ENCODE assay signal across 1 fruit fly cellular context in the genomic region with DNA sequence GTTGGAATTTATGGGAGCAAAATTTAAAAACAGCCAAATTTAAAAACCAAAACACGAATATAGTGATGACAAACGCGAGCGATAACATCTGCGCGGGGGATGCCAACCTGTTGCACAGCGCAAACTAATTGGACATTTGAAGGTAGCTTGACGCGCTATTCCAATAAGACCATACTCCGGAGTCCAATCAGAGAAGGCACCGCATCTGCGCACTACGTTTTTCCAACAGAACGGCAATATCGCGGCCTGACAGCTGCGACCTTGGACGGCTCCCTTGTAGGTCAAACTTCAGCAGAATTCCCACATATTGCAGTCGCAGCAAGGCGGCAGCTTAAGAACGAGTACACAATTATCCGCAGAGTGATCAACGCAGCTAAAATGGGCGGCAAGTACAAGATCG.
TF ChIP-seq lines count a peak whose summit lies in the region.

A gene (minus strand): TSS at position 101 of the 400 bp plus-strand sequence.
A gene (plus strand): TSS at position 177 of the 400 bp plus-strand sequence.

TF ChIP-seq in whole organism, embryonic, 481 proteins besides CTCF, POLR2A, EP300 and RAD21 (continued from another document and continues in another):
- no peak for TF ChIP-seq hb (GFP tag; IDR thresholded peaks at IDR 0.05; lab: Robert Waterston, UW; ENCODE audit: partially characterized antibody)
- no peak for TF ChIP-seq cato (GFP tag; optimal IDR thresholded peaks at IDR 0.05; lab: Kevin White, UChicago; ENCODE audit: borderline replicate concordance)
- TF ChIP-seq sd (tag; optimal IDR thresholded peaks at IDR 0.05; lab: Kevin White, UChicago), result no peak
- TF ChIP-seq pum (GFP tag; optimal IDR thresholded peaks at IDR 0.05; lab: Kevin White, UChicago), result peak; percentile 65
- no peak for TF ChIP-seq CG2875 (GFP tag; optimal IDR thresholded peaks at IDR 0.05; lab: Kevin White, UChicago)
- TF ChIP-seq C15 (GFP tag; IDR thresholded peaks at IDR 0.05; lab: Robert Waterston, UW), result no peak
- TF ChIP-seq Dp (GFP tag; optimal IDR thresholded peaks at IDR 0.05; lab: Kevin White, UChicago), result peak; percentile 76
- no peak for TF ChIP-seq Sox100B (GFP tag; optimal IDR thresholded peaks at IDR 0.05; lab: Kevin White, UChicago)
- no peak for TF ChIP-seq ind (GFP tag; optimal IDR thresholded peaks at IDR 0.05; lab: Kevin White, UChicago)
- TF ChIP-seq crc (GFP tag; optimal IDR thresholded peaks at IDR 0.05; lab: Kevin White, UChicago), result no peak
- no peak for TF ChIP-seq Sox102F (GFP tag; optimal IDR thresholded peaks at IDR 0.05; lab: Kevin White, UChicago)
- TF ChIP-seq usp (GFP tag; optimal IDR thresholded peaks at IDR 0.05; lab: Kevin White, UChicago), result no peak
- TF ChIP-seq CG12071 (GFP tag; optimal IDR thresholded peaks at IDR 0.05; lab: Kevin White, UChicago), result no peak
- peak; percentile 30 for TF ChIP-seq NC2α (GFP tag; optimal IDR thresholded peaks at IDR 0.05; lab: Kevin White, UChicago)
- TF ChIP-seq Max (GFP tag; optimal IDR thresholded peaks at IDR 0.05; lab: Kevin White, UChicago), result no peak
- peak; percentile 50 for TF ChIP-seq Ada2b (GFP tag; IDR thresholded peaks at IDR 0.05; lab: Robert Waterston, UW)
- TF ChIP-seq CG1647 (GFP tag; optimal IDR thresholded peaks at IDR 0.05; lab: Kevin White, UChicago), result peak; percentile 36
- no peak for TF ChIP-seq CG11696 (GFP tag; IDR thresholded peaks at IDR 0.05; lab: Robert Waterston, UW)
- TF ChIP-seq dan (GFP tag; IDR thresholded peaks at IDR 0.05; lab: Robert Waterston, UW), result no peak
- TF ChIP-seq row (GFP tag; IDR thresholded peaks at IDR 0.05; lab: Robert Waterston, UW), result peak; percentile 59
- peak; percentile 73 for TF ChIP-seq CG4617 (GFP tag; optimal IDR thresholded peaks at IDR 0.05; lab: Kevin White, UChicago; ENCODE audit: borderline replicate concordance)
- TF ChIP-seq lab (GFP tag; optimal IDR thresholded peaks at IDR 0.05; lab: Kevin White, UChicago), result no peak
- TF ChIP-seq hbn (GFP tag; IDR thresholded peaks at IDR 0.05; lab: Robert Waterston, UW; ENCODE audit: partially characterized antibody), result peak; percentile 57; the same call in 1 of the 2 replicates
- TF ChIP-seq CG31441 (GFP tag; IDR thresholded peaks at IDR 0.05; lab: Robert Waterston, UW), result no peak
- TF ChIP-seq her (GFP tag; optimal IDR thresholded peaks at IDR 0.05; lab: Kevin White, UChicago), result peak; percentile 63
- TF ChIP-seq chinmo (GFP tag; IDR thresholded peaks at IDR 0.05; lab: Robert Waterston, UW; ENCODE audit: partially characterized antibody), result peak; percentile 93
- no peak for TF ChIP-seq CG15073 (GFP tag; optimal IDR thresholded peaks at IDR 0.05; lab: Kevin White, UChicago)
- no peak for TF ChIP-seq CG32772 (GFP tag; IDR thresholded peaks at IDR 0.05; lab: Robert Waterston, UW)
- TF ChIP-seq B-H2 (GFP tag; optimal IDR thresholded peaks at IDR 0.05; lab: Kevin White, UChicago), result peak; percentile 50
- peak; percentile 91 for TF ChIP-seq CG1603 (tag; optimal IDR thresholded peaks at IDR 0.05; lab: Kevin White, UChicago)
- peak; percentile 74 for TF ChIP-seq CG13894 (tag; optimal IDR thresholded peaks at IDR 0.05; lab: Kevin White, UChicago)
- peak; percentile 18 for TF ChIP-seq Fer3 (tag; optimal IDR thresholded peaks at IDR 0.05; lab: Kevin White, UChicago)
- peak; percentile 47 for TF ChIP-seq CG4282 (GFP tag; optimal IDR thresholded peaks at IDR 0.05; lab: Kevin White, UChicago)
- no peak for TF ChIP-seq Awh (GFP tag; IDR thresholded peaks at IDR 0.05; lab: Robert Waterston, UW)
- peak; percentile 20 for TF ChIP-seq Bdp1 (GFP tag; optimal IDR thresholded peaks at IDR 0.05; lab: Kevin White, UChicago)
- TF ChIP-seq lola (GFP tag; optimal IDR thresholded peaks at IDR 0.05; lab: Kevin White, UChicago), result no peak
- no peak for TF ChIP-seq tap (tag; optimal IDR thresholded peaks at IDR 0.05; lab: Kevin White, UChicago)
- TF ChIP-seq CG6791 (GFP tag; IDR thresholded peaks at IDR 0.05; lab: Robert Waterston, UW; ENCODE audit: partially characterized antibody), result peak; percentile 62; the same call in 2 of the 3 replicates
- peak; percentile 86 for TF ChIP-seq Myb (GFP tag; optimal IDR thresholded peaks at IDR 0.05; lab: Kevin White, UChicago)
- TF ChIP-seq sr (GFP tag; IDR thresholded peaks at IDR 0.05; lab: Robert Waterston, UW), result no peak
- peak; percentile 66 for TF ChIP-seq Sin3A (optimal IDR thresholded peaks at IDR 0.05; lab: Kevin White, UChicago)
- peak; percentile 79 for TF ChIP-seq da (GFP tag; optimal IDR thresholded peaks at IDR 0.05; lab: Kevin White, UChicago)
- no peak for TF ChIP-seq Taf1 (GFP tag; IDR thresholded peaks at IDR 0.05; lab: Robert Waterston, UW)
- TF ChIP-seq CG3407 (GFP tag; optimal IDR thresholded peaks at IDR 0.05; lab: Kevin White, UChicago), result no peak
- peak; percentile 37 for TF ChIP-seq bcd (GFP tag; optimal IDR thresholded peaks at IDR 0.05; lab: Kevin White, UChicago)
- peak; percentile 98 for TF ChIP-seq trem (tag; optimal IDR thresholded peaks at IDR 0.05; lab: Kevin White, UChicago)
- peak; percentile 31 for TF ChIP-seq grau (tag; optimal IDR thresholded peaks at IDR 0.05; lab: Kevin White, UChicago)
- TF ChIP-seq mam (GFP tag; optimal IDR thresholded peaks at IDR 0.05; lab: Kevin White, UChicago), result peak; percentile 72
- TF ChIP-seq tio (GFP tag; optimal IDR thresholded peaks at IDR 0.05; lab: Kevin White, UChicago), result no peak
- TF ChIP-seq E2f2 (GFP tag; IDR thresholded peaks at IDR 0.05; lab: Robert Waterston, UW), result peak; percentile 88
- no peak for TF ChIP-seq CG17361 (GFP tag; IDR thresholded peaks at IDR 0.05; lab: Robert Waterston, UW)
- TF ChIP-seq CG3281 (GFP tag; optimal IDR thresholded peaks at IDR 0.05; lab: Kevin White, UChicago), result no peak
- no peak for TF ChIP-seq CG10959 (GFP tag; IDR thresholded peaks at IDR 0.05; lab: Robert Waterston, UW)
- TF ChIP-seq dati (GFP tag; IDR thresholded peaks at IDR 0.05; lab: Robert Waterston, UW), result no peak
- no peak for TF ChIP-seq Optix (GFP tag; IDR thresholded peaks at IDR 0.05; lab: Robert Waterston, UW)
- TF ChIP-seq fu2 (GFP tag; optimal IDR thresholded peaks at IDR 0.05; lab: Kevin White, UChicago), result peak; percentile 46
- TF ChIP-seq sens-2 (GFP tag; IDR thresholded peaks at IDR 0.05; lab: Robert Waterston, UW), result peak; percentile 15; the same call in 1 of the 2 replicates
- TF ChIP-seq Camta (GFP tag; optimal IDR thresholded peaks at IDR 0.05; lab: Kevin White, UChicago), result peak; percentile 43
- no peak for TF ChIP-seq br (optimal IDR thresholded peaks at IDR 0.05; lab: Kevin White, UChicago)
- TF ChIP-seq CG6813 (GFP tag; optimal IDR thresholded peaks at IDR 0.05; lab: Kevin White, UChicago), result no peak
- TF ChIP-seq Lpt (GFP tag; optimal IDR thresholded peaks at IDR 0.05; lab: Kevin White, UChicago), result no peak
- TF ChIP-seq CG17328 (GFP tag; IDR thresholded peaks at IDR 0.05; lab: Robert Waterston, UW), result peak; percentile 40; the same call in 1 of the 2 replicates
- TF ChIP-seq HmgZ (tag; optimal IDR thresholded peaks at IDR 0.05; lab: Kevin White, UChicago), result peak; percentile 89
- no peak for TF ChIP-seq CG7556 (GFP tag; optimal IDR thresholded peaks at IDR 0.05; lab: Kevin White, UChicago)
- TF ChIP-seq CrebB (tag; optimal IDR thresholded peaks at IDR 0.05; lab: Kevin White, UChicago), result peak; percentile 67
- no peak for TF ChIP-seq schlank (tag; optimal IDR thresholded peaks at IDR 0.05; lab: Kevin White, UChicago)
- peak; percentile 64 for TF ChIP-seq ttk (GFP tag; IDR thresholded peaks at IDR 0.05; lab: Robert Waterston, UW)
- no peak for TF ChIP-seq CG9437 (GFP tag; optimal IDR thresholded peaks at IDR 0.05; lab: Kevin White, UChicago)
- TF ChIP-seq z (GFP tag; IDR thresholded peaks at IDR 0.05; lab: Robert Waterston, UW), result no peak
- TF ChIP-seq CG3065 (GFP tag; optimal IDR thresholded peaks at IDR 0.05; lab: Kevin White, UChicago), result peak; percentile 27
- peak; percentile 83 for TF ChIP-seq ci (GFP tag; IDR thresholded peaks at IDR 0.05; lab: Robert Waterston, UW)
- no peak for TF ChIP-seq Hand (GFP tag; optimal IDR thresholded peaks at IDR 0.05; lab: Kevin White, UChicago)
- TF ChIP-seq CG7745 (tag; optimal IDR thresholded peaks at IDR 0.05; lab: Kevin White, UChicago), result no peak
- TF ChIP-seq gt (GFP tag; IDR thresholded peaks at IDR 0.05; lab: Robert Waterston, UW), result no peak
- peak; percentile 40 for TF ChIP-seq en (GFP tag; optimal IDR thresholded peaks at IDR 0.05; lab: Kevin White, UChicago)
- TF ChIP-seq psq (GFP tag; optimal IDR thresholded peaks at IDR 0.05; lab: Kevin White, UChicago), result no peak
- TF ChIP-seq CG8290 (GFP tag; optimal IDR thresholded peaks at IDR 0.05; lab: Kevin White, UChicago), result no peak
- TF ChIP-seq CG8290 (tag; optimal IDR thresholded peaks at IDR 0.05; lab: Kevin White, UChicago), result no peak
- TF ChIP-seq CG1792 (GFP tag; optimal IDR thresholded peaks at IDR 0.05; lab: Kevin White, UChicago), result no peak
- TF ChIP-seq Six4 (GFP tag; optimal IDR thresholded peaks at IDR 0.05; lab: Kevin White, UChicago), result peak; percentile 17
- peak; percentile 70 for TF ChIP-seq jumu (GFP tag; optimal IDR thresholded peaks at IDR 0.05; lab: Kevin White, UChicago)
- TF ChIP-seq sug (tag; optimal IDR thresholded peaks at IDR 0.05; lab: Kevin White, UChicago), result peak; percentile 73
- no peak for TF ChIP-seq CG10274 (GFP tag; optimal IDR thresholded peaks at IDR 0.05; lab: Kevin White, UChicago)
- no peak for TF ChIP-seq Kr (GFP tag; optimal IDR thresholded peaks at IDR 0.05; lab: Kevin White, UChicago)
- TF ChIP-seq CG12219 (GFP tag; optimal IDR thresholded peaks at IDR 0.05; lab: Kevin White, UChicago), result no peak
- TF ChIP-seq CG6175 (GFP tag; IDR thresholded peaks at IDR 0.05; lab: Robert Waterston, UW), result no peak
- no peak for TF ChIP-seq dmrt99B (tag; optimal IDR thresholded peaks at IDR 0.05; lab: Kevin White, UChicago)
- TF ChIP-seq CG11085 (GFP tag; IDR thresholded peaks at IDR 0.05; lab: Robert Waterston, UW), result no peak
- TF ChIP-seq ken (GFP tag; IDR thresholded peaks at IDR 0.05; lab: Robert Waterston, UW), result 0 out of 3 replicates have a peak, but pooled peaks have one; percentile 64
- peak; percentile 66 for TF ChIP-seq Opbp (GFP tag; IDR thresholded peaks at IDR 0.05; lab: Robert Waterston, UW; ENCODE audit: partially characterized antibody)
- peak; percentile 90 for TF ChIP-seq stwl (tag; optimal IDR thresholded peaks at IDR 0.05; lab: Kevin White, UChicago)
- TF ChIP-seq NK7.1 (GFP tag; optimal IDR thresholded peaks at IDR 0.05; lab: Kevin White, UChicago), result no peak
- no peak for TF ChIP-seq danr (GFP tag; IDR thresholded peaks at IDR 0.05; lab: Robert Waterston, UW)
- TF ChIP-seq CG4730 (GFP tag; IDR thresholded peaks at IDR 0.05; lab: Robert Waterston, UW), result peak; percentile 16; the same call in 1 of the 2 replicates
- no peak for TF ChIP-seq CG4854 (GFP tag; optimal IDR thresholded peaks at IDR 0.05; lab: Kevin White, UChicago)
- peak; percentile 28 for TF ChIP-seq phol (tag; optimal IDR thresholded peaks at IDR 0.05; lab: Kevin White, UChicago)
- peak in 1 of 2 experiments; percentile 39 for TF ChIP-seq tll (GFP tag; optimal IDR thresholded peaks at IDR 0.05; lab: Kevin White, UChicago)
- TF ChIP-seq CG3995 (GFP tag; optimal IDR thresholded peaks at IDR 0.05; lab: Kevin White, UChicago), result no peak
- TF ChIP-seq CG18619 (GFP tag; optimal IDR thresholded peaks at IDR 0.05; lab: Kevin White, UChicago), result peak; percentile 1
- no peak for TF ChIP-seq trh (GFP tag; optimal IDR thresholded peaks at IDR 0.05; lab: Kevin White, UChicago)
- no peak for TF ChIP-seq CG33557 (GFP tag; optimal IDR thresholded peaks at IDR 0.05; lab: Kevin White, UChicago)
- TF ChIP-seq Mes4 (GFP tag; optimal IDR thresholded peaks at IDR 0.05; lab: Kevin White, UChicago), result peak; percentile 12
- no peak for TF ChIP-seq Mrtf (GFP tag; IDR thresholded peaks at IDR 0.05; lab: Robert Waterston, UW)
- no peak for TF ChIP-seq fd96Cb (tag; optimal IDR thresholded peaks at IDR 0.05; lab: Kevin White, UChicago)
- TF ChIP-seq CG10462 (GFP tag; optimal IDR thresholded peaks at IDR 0.05; lab: Kevin White, UChicago), result no peak
- no peak for TF ChIP-seq toy (GFP tag; IDR thresholded peaks at IDR 0.05; lab: Robert Waterston, UW)
- no peak for TF ChIP-seq CG17568 (GFP tag; optimal IDR thresholded peaks at IDR 0.05; lab: Kevin White, UChicago)
- peak; percentile 52; the same call in 1 of the 2 replicates for TF ChIP-seq crol (GFP tag; IDR thresholded peaks at IDR 0.05; lab: Robert Waterston, UW)
- no peak for TF ChIP-seq CG3838 (GFP tag; optimal IDR thresholded peaks at IDR 0.05; lab: Kevin White, UChicago)
- TF ChIP-seq NC2β (GFP tag; optimal IDR thresholded peaks at IDR 0.05; lab: Kevin White, UChicago), result peak; percentile 75
- TF ChIP-seq Oli (tag; optimal IDR thresholded peaks at IDR 0.05; lab: Kevin White, UChicago), result no peak
- TF ChIP-seq CG11247 (GFP tag; IDR thresholded peaks at IDR 0.05; lab: Robert Waterston, UW), result peak; percentile 48; the same call in 1 of the 2 replicates
- TF ChIP-seq CG6654 (GFP tag; optimal IDR thresholded peaks at IDR 0.05; lab: Kevin White, UChicago), result no peak
- TF ChIP-seq Trl (optimal IDR thresholded peaks at IDR 0.05; lab: Kevin White, UChicago), result no peak
- peak; percentile 64 for TF ChIP-seq Trl (GFP tag; optimal IDR thresholded peaks at IDR 0.05; lab: Kevin White, UChicago)
- TF ChIP-seq org-1 (GFP tag; optimal IDR thresholded peaks at IDR 0.05; lab: Kevin White, UChicago), result no peak
- no peak for TF ChIP-seq ATbp (GFP tag; optimal IDR thresholded peaks at IDR 0.05; lab: Kevin White, UChicago)
- no peak for TF ChIP-seq CG4707 (GFP tag; optimal IDR thresholded peaks at IDR 0.05; lab: Kevin White, UChicago)
- peak; percentile 43; the same call in 1 of the 3 replicates for TF ChIP-seq HLH4C (GFP tag; IDR thresholded peaks at IDR 0.05; lab: Robert Waterston, UW; ENCODE audit: partially characterized antibody)
- peak; percentile 16 to 31 for TF ChIP-seq Hr51 (GFP tag; optimal IDR thresholded peaks at IDR 0.05; lab: Kevin White, UChicago)
- peak; percentile 49 for TF ChIP-seq CG12391 (tag; optimal IDR thresholded peaks at IDR 0.05; lab: Kevin White, UChicago)
- no peak for TF ChIP-seq fru (optimal IDR thresholded peaks at IDR 0.05; lab: Kevin White, UChicago)
- peak; percentile 36 for TF ChIP-seq Chrac-16 (GFP tag; optimal IDR thresholded peaks at IDR 0.05; lab: Kevin White, UChicago)
- peak; percentile 3 for TF ChIP-seq pros (GFP tag; optimal IDR thresholded peaks at IDR 0.05; lab: Kevin White, UChicago)
- TF ChIP-seq btn (GFP tag; optimal IDR thresholded peaks at IDR 0.05; lab: Kevin White, UChicago), result no peak
- TF ChIP-seq sim (GFP tag; IDR thresholded peaks at IDR 0.05; lab: Robert Waterston, UW), result no peak
- TF ChIP-seq ara (GFP tag; IDR thresholded peaks at IDR 0.05; lab: Robert Waterston, UW), result peak; percentile 51
- TF ChIP-seq CG11398 (GFP tag; optimal IDR thresholded peaks at IDR 0.05; lab: Kevin White, UChicago), result no peak
- peak; percentile 31; the same call in 1 of the 2 replicates for TF ChIP-seq onecut (GFP tag; IDR thresholded peaks at IDR 0.05; lab: Robert Waterston, UW)
